Worm (Caenorhabditis elegans) whole organism, mixed stage, embryonic: ENCODE data around the gene rpn-6.2.

ENCODE experiments used
- blmp-1 ChIP-seq: fragments of 150-350 bp; optimal IDR thresholded peaks from 2 replicates; lab custom pipeline; 2014; ENCODE audit warnings: missing biosample characterization, missing genetic modification characterization
- ceh-83 ChIP-seq: fragments of 200-800 bp; sonication (Bioruptor generic); optimal IDR thresholded peaks from 2 replicates; lab custom pipeline; 2018; ENCODE audit warnings: mild to moderate bottlenecking, missing genetic modification characterization, missing compliant biosample characterization
- ces-1 ChIP-seq: fragments of 150-350 bp; optimal IDR thresholded peaks from 2 replicates; lab custom pipeline; 2014; ENCODE audit warnings: missing biosample characterization, missing genetic modification reagents, missing genetic modification characterization
- cnd-1 ChIP-seq: fragments of 200-800 bp; sonication (Bioruptor generic); optimal IDR thresholded peaks from 2 replicates; lab custom pipeline; 2018; ENCODE audit warnings: mild to moderate bottlenecking, missing genetic modification characterization, missing compliant biosample characterization
- elt-1 ChIP-seq: sonication (generic microtip); optimal IDR thresholded peaks from 2 replicates; lab custom pipeline; 2017; ENCODE audit warnings: missing genetic modification characterization, mild to moderate bottlenecking, missing compliant biosample characterization, antibody characterized with exemption, moderate library complexity, borderline replicate concordance; ENCODE audit not compliant: insufficient read depth
- lin-13 ChIP-seq: fragments of 150-350 bp; optimal IDR thresholded peaks from 2 replicates; lab custom pipeline; 2014; ENCODE audit warnings: missing biosample characterization, missing genetic modification characterization
- lin-32 ChIP-seq: fragments of 200-800 bp; sonication (Bioruptor generic); optimal IDR thresholded peaks from 2 replicates; lab custom pipeline; 2018; ENCODE audit warnings: mild to moderate bottlenecking, missing genetic modification characterization, missing compliant biosample characterization
- lsy-2 ChIP-seq: fragments of 150-350 bp; optimal IDR thresholded peaks from 2 replicates; lab custom pipeline; 2014; ENCODE audit warnings: missing biosample characterization, missing genetic modification characterization
- mep-1 ChIP-seq: fragments of 150-350 bp; optimal IDR thresholded peaks from 2 replicates; lab custom pipeline; 2017; ENCODE audit warnings: missing biosample characterization, missing genetic modification reagents, missing genetic modification characterization, inconsistent platforms
- nhr-237 ChIP-seq: fragments of 150-350 bp; optimal IDR thresholded peaks from 2 replicates; lab custom pipeline; 2014; ENCODE audit warnings: missing biosample characterization, missing genetic modification characterization
- nhr-28 ChIP-seq: fragments of 150-350 bp; optimal IDR thresholded peaks from 2 replicates; lab custom pipeline; 2014; ENCODE audit warnings: missing biosample characterization, missing genetic modification characterization
- nhr-76 ChIP-seq: sonication (generic microtip); optimal IDR thresholded peaks from 2 replicates; lab custom pipeline; 2017; ENCODE audit warnings: missing biosample characterization, missing genetic modification characterization
- snpc-4 ChIP-seq: fragments of 150-350 bp; optimal IDR thresholded peaks from 2 replicates; lab custom pipeline; 2014; ENCODE audit warnings: missing biosample characterization, missing genetic modification characterization
- unc-39 ChIP-seq: fragments of 150-350 bp; optimal IDR thresholded peaks from 2 replicates; lab custom pipeline; 2014; ENCODE audit warnings: missing biosample characterization, missing genetic modification characterization

DNA sequence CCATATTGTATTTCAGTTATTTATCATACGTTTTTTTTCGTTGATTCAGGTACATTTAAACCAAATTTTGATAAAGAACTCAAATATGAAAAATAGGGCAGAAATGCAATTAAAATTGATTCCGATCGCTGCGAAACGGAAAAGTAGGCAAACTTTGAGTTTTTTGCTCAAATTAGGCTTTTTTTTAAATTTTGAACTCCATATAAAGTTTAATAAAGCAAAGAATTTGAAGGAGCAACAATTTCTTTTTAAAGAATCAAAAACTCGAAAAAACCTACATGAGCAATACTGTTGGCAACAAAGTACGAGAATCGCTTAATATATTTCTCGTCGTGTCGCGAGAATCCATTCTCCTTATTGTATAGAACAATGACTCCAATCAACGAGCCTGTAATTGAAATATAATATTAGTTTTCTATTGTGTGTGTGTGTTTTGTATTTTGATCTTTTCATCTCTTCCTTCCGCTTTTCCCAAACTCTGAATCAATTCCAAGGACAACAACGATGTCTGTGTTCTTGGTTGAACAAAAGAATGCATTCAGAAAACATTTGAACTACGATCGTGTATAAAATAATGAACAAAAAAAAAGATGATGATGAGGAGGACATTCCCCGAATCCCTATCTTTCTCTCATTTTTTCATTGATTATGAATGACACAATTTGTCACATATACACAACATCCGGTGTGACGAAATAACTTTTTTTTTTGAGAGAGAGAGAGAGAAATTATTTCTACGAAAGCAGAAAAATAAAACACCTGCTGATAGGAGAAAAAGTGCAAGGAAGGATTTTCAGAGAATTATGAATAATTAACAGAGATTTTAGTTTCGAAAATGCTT lies 23.1 kb downstream of the rpn-6.2 start:
- TF ChIP-seq unc-39 (tag; lab: Kevin White, UChicago) (no peak), snpc-4 (tag; lab: Kevin White, UChicago) (no peak), ces-1 (no peak), blmp-1 (no peak), elt-1 (tag; lab: Kevin White, UChicago) (no peak), ceh-83 (GFP tag; lab: Kevin White, UChicago) (no peak), nhr-237 (no peak), lin-13 (tag; lab: Kevin White, UChicago) (no peak), lin-32 (GFP tag; lab: Kevin White, UChicago) (no peak), lsy-2 (tag; lab: Kevin White, UChicago) (no peak), cnd-1 (tag; lab: Kevin White, UChicago) (no peak), nhr-76 (tag; lab: Kevin White, UChicago) (no peak), nhr-28 (tag; lab: Kevin White, UChicago) (no peak), mep-1 (tag; lab: Kevin White, UChicago) (no peak)
